Fruit fly (Drosophila melanogaster) whole organism, pupa: ENCODE results near the gene Tsen2.

ENCODE experiments used
- CG10348 ChIP-seq: fragments of 200-800 bp; sonication (Bioruptor generic); IDR thresholded peaks from 2 replicates; pipeline ENCODE4 v1.3.6; 2022; ENCODE audit warnings: missing biosample characterization, missing genetic modification characterization
- CG12605 ChIP-seq: fragments of 200-800 bp; sonication (Bioruptor generic); IDR thresholded peaks from 2 replicates; pipeline ENCODE4 v1.3.6; 2022; ENCODE audit warnings: missing biosample characterization, missing genetic modification characterization
- CG14655 ChIP-seq: fragments of 200-800 bp; sonication (Bioruptor generic); optimal IDR thresholded peaks from 3 replicates; lab custom pipeline; 2017; ENCODE audit warnings: mild to moderate bottlenecking, missing biosample characterization, missing genetic modification reagents, missing genetic modification characterization
- CG32121 ChIP-seq: fragments of 200-800 bp; sonication (Bioruptor generic); IDR thresholded peaks from 2 replicates; pipeline ENCODE4 v1.3.6; 2022; ENCODE audit warnings: missing biosample characterization, missing genetic modification characterization
- CG4496 ChIP-seq: fragments of 200-800 bp; sonication (Bioruptor generic); IDR thresholded peaks from 3 replicates; pipeline ENCODE4 v1.3.6; 2022; ENCODE audit warnings: missing biosample characterization, missing genetic modification characterization
- CG9948 ChIP-seq: fragments of 200-800 bp; sonication (Bioruptor generic); optimal IDR thresholded peaks from 2 replicates; lab custom pipeline; 2018; ENCODE audit warnings: missing biosample characterization, mild to moderate bottlenecking, missing genetic modification characterization, moderate library complexity
- D1 ChIP-seq: fragments of 200-800 bp; sonication (Bioruptor generic); optimal IDR thresholded peaks from 2 replicates; lab custom pipeline; 2018; ENCODE audit warnings: missing biosample characterization, mild to moderate bottlenecking, missing genetic modification characterization, moderate library complexity
- Ets98B ChIP-seq: fragments of 200-800 bp; sonication (Bioruptor generic); IDR thresholded peaks from 2 replicates; pipeline ENCODE4 v1.3.6; 2022; ENCODE audit warnings: missing biosample characterization, missing genetic modification characterization
- Pif1A ChIP-seq: fragments of 200-800 bp; sonication (Bioruptor generic); optimal IDR thresholded peaks from 3 replicates; lab custom pipeline; 2016; ENCODE audit warnings: missing biosample characterization, missing genetic modification characterization
- Snoo ChIP-seq: fragments of 200-800 bp; sonication (Bioruptor generic); optimal IDR thresholded peaks from 3 replicates; lab custom pipeline; 2017; ENCODE audit warnings: missing biosample characterization, mild to moderate bottlenecking, missing genetic modification characterization, inconsistent platforms
- fd96Ca ChIP-seq: fragments of 200-800 bp; sonication (Bioruptor generic); IDR thresholded peaks from 3 replicates; pipeline ENCODE4 v1.3.6; 2022; ENCODE audit warnings: missing biosample characterization, missing genetic modification characterization
- gl ChIP-seq: fragments of 200-800 bp; sonication (Bioruptor generic); optimal IDR thresholded peaks from 2 replicates; lab custom pipeline; 2018; ENCODE audit warnings: missing biosample characterization, mild to moderate bottlenecking, missing genetic modification characterization
- rn ChIP-seq: fragments of 200-800 bp; sonication (Bioruptor generic); IDR thresholded peaks from 2 replicates; pipeline ENCODE4 v1.3.6; 2022; ENCODE audit warnings: missing biosample characterization, missing genetic modification characterization

DNA sequence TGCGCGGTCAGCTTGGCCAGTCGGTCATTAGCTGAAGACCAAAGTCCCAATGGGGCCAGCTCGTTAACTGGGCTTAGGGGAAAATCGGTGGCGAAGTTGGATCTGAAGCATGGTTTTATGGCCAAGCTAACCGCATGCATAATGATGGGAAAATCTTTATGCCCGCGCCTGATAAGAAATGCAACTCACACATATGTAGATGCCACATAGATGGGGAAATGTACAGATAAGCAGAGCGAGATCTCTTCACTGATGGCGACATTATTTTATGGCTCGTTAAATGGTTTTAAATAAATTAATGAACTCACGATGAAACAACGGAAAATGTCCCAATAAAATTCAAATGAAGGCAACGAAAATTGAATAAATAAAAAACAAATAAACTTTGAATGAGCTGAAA, 17.7 kb upstream of the Tsen2 start:
- TF ChIP-seq Pif1A (GFP tag; lab: Kevin White, UChicago) = no peak
- no peak for TF ChIP-seq CG10348 (GFP tag; lab: Robert Waterston, UW)
- TF ChIP-seq gl = no peak
- TF ChIP-seq Ets98B (GFP tag; lab: Robert Waterston, UW) = no peak
- TF ChIP-seq CG12605 (GFP tag; lab: Robert Waterston, UW) = no peak
- no peak for TF ChIP-seq CG32121
- no peak for TF ChIP-seq CG4496
- no peak for TF ChIP-seq fd96Ca (GFP tag; lab: Robert Waterston, UW)
- no peak for TF ChIP-seq D1 (tag; lab: Kevin White, UChicago)
- TF ChIP-seq CG14655 (GFP tag; lab: Kevin White, UChicago) = no peak
- TF ChIP-seq rn (GFP tag; lab: Robert Waterston, UW) = no peak
- TF ChIP-seq Snoo = no peak
- TF ChIP-seq CG9948 = no peak
